Fruit fly (Drosophila melanogaster): ENCODE data around the gene CG4558.

The CG4558 gene

DNA sequence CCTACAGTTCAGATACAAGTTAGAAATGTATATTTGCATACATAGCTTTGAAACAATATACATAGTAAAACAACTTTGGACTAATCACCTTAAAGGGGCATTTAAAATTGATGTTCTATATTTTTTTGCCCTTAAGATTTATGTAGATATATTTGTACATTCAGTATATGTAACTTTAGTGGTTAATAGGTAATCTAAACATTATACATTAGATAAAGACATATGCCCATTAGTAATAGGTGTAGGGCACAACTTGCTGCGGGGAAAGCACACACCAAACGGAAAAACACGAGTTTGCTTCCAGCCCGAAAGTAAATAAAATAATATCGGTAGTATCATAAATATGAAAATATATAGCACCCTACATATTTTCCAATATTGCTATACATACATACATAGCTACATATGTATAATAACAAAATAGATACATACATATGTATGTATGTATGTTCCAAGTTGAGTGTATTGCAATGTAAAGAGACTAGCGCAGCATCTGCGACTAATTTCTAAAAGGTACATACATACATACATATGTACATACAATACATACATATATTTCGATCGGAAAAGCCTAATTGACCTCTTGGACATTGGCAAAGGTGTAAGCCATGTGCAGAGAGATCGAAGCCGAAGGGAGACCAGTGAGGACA, 13.8 kb downstream of the CG4558 start, which contains the start of gene CG43736 (continued):
- TF ChIP-seq tll (GFP tag; optimal IDR thresholded peaks at IDR 0.05) (no peak), Adf1 (GFP tag; IDR thresholded peaks at IDR 0.05) (no peak), HmgZ (tag; optimal IDR thresholded peaks at IDR 0.05) (peak; percentile 95), Blimp-1 (GFP tag; optimal IDR thresholded peaks at IDR 0.05) (peak; percentile 96), sd (tag; optimal IDR thresholded peaks at IDR 0.05) (peak; percentile 60), shn (GFP tag; optimal IDR thresholded peaks at IDR 0.05) (peak; percentile 93), CG1603 (tag; optimal IDR thresholded peaks at IDR 0.05) (peak; percentile 92), croc (GFP tag; conservative IDR thresholded peaks at IDR 0.05) (peak; percentile 90), CG13624 (GFP tag; optimal IDR thresholded peaks at IDR 0.05) (peak; percentile 87), grn (GFP tag; optimal IDR thresholded peaks at IDR 0.05) (peak; percentile 28), CG15073 (GFP tag; optimal IDR thresholded peaks at IDR 0.05) (peak; percentile 56), tx (GFP tag; optimal IDR thresholded peaks at IDR 0.05) (peak; percentile 89), H2.0 (GFP tag; IDR thresholded peaks at IDR 0.05) (peak; percentile 84), CG4854 (GFP tag; optimal IDR thresholded peaks at IDR 0.05) (peak; percentile 82), CG11723 (GFP tag; optimal IDR thresholded peaks at IDR 0.05) (peak; percentile 91)

DNA sequence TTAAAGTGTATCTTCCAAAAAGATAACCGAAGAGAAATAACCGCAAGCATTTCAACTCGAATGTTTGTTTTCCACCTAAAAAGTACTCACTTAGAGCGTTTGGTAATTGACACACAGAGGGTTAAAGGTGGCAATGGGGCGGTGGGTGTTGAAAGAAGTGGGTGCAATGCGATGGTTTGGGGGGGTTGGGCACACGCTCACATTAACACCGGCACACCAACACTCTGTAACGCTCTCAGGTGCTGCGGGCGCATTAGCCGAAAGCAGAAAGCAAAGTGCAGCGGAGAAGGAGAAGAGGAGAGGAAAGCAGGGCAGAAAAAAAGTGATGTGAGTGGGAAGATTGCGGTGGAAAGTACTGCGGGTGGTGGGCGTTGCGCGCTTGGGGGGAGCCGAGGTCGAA, 15.5 kb downstream of the CG4558 start:
- TF ChIP-seq Ets65A (GFP tag) (peak; percentile 41), crol (GFP tag; IDR thresholded peaks at IDR 0.05) (peak; percentile 80), CG7745 (tag; optimal IDR thresholded peaks at IDR 0.05) (no peak), Sin3A (optimal IDR thresholded peaks at IDR 0.05) (no peak), CG10366 (GFP tag; IDR thresholded peaks at IDR 0.05) (no peak), CG32772 (GFP tag; IDR thresholded peaks at IDR 0.05) (0 out of 2 replicates have a peak, but pooled peaks have one; percentile 9), D19A (tag; optimal IDR thresholded peaks at IDR 0.05) (peak; percentile 52), sr (GFP tag; IDR thresholded peaks at IDR 0.05) (0 out of 3 replicates have a peak, but pooled peaks have one; percentile 44), CG12236 (GFP tag; optimal IDR thresholded peaks at IDR 0.05) (no peak), gcm (GFP tag; optimal IDR thresholded peaks at IDR 0.05) (peak; percentile 30), Atf-2 (GFP tag; optimal IDR thresholded peaks at IDR 0.05) (no peak), Hr78 (GFP tag; optimal IDR thresholded peaks at IDR 0.05) (peak in 1 of 2 experiments; percentile 66)

- TF ChIP-seq CG2678 (tag; optimal IDR thresholded peaks at IDR 0.05) (peak; percentile 4), ara (GFP tag; IDR thresholded peaks at IDR 0.05) (no peak), her (GFP tag; optimal IDR thresholded peaks at IDR 0.05) (no peak), D19A (tag; optimal IDR thresholded peaks at IDR 0.05) (peak; percentile 13), CG4328 (GFP tag; optimal IDR thresholded peaks at IDR 0.05) (peak; percentile 38), rib (GFP tag; IDR thresholded peaks at IDR 0.05) (peak; percentile 63), Nf-YC (tag; optimal IDR thresholded peaks at IDR 0.05) (peak; percentile 44), HLH4C (GFP tag; IDR thresholded peaks at IDR 0.05; ENCODE audit: partially characterized antibody) (no peak), Sox102F (GFP tag; optimal IDR thresholded peaks at IDR 0.05) (no peak), CG32767 (GFP tag; IDR thresholded peaks at IDR 0.05) (no peak), HmgD (GFP tag; optimal IDR thresholded peaks at IDR 0.05) (peak; percentile 22), CG17612 (GFP tag; IDR thresholded peaks at IDR 0.05) (no peak), CG5180 (GFP tag; optimal IDR thresholded peaks at IDR 0.05) (peak; percentile 31), Stat92E (GFP tag; optimal IDR thresholded peaks at IDR 0.05) (no peak), CG12236 (GFP tag; optimal IDR thresholded peaks at IDR 0.05) (no peak), CG32772 (GFP tag; IDR thresholded peaks at IDR 0.05) (no peak), dimm (GFP tag; IDR thresholded peaks at IDR 0.05) (no peak), MBD-R2 (GFP tag; IDR thresholded peaks at IDR 0.05) (no peak), twi (tag; optimal IDR thresholded peaks at IDR 0.05) (peak; percentile 55), CG30020 (tag; optimal IDR thresholded peaks at IDR 0.05) (no peak), Deaf1 (tag; optimal IDR thresholded peaks at IDR 0.05) (peak; percentile 94), schlank (tag; optimal IDR thresholded peaks at IDR 0.05) (no peak), bsh (GFP tag; optimal IDR thresholded peaks at IDR 0.05) (no peak), CG8478 (optimal IDR thresholded peaks at IDR 0.05) (peak; percentile 89)
These were observed 16.5 kb downstream of the CG4558 start for dm6 chrX:6866040-6866439.

Measured in whole organism, embryonic.